Worm (Caenorhabditis elegans) whole organism, L2 larva: ENCODE measurements around the gene atic-1.
A peak's percentile ranks its signal among the peaks of the same experiment; 100 is the strongest.
"Not testable (repeated sequence)": the region's sequence is repeated elsewhere in the genome, so short reads cannot be mapped to it uniquely, and the experiment has no call there.

Source experiments
- C34F6.9 ChIP-seq: fragments of 150-350 bp; optimal IDR thresholded peaks from 2 replicates; lab custom pipeline; 2014; ENCODE audit warnings: missing biosample characterization, missing genetic modification characterization
- F13H6.1 ChIP-seq: sonication (generic microtip); optimal IDR thresholded peaks from 2 replicates; lab custom pipeline; 2016; ENCODE audit warnings: missing genetic modification characterization, missing compliant biosample characterization
- R02D3.7 ChIP-seq: fragments of 150-350 bp; optimal IDR thresholded peaks from 2 replicates; lab custom pipeline; 2014; ENCODE audit warnings: missing biosample characterization, missing genetic modification characterization
- Y55F3AM.14 ChIP-seq: fragments of 200-800 bp; sonication (Bioruptor generic); optimal IDR thresholded peaks from 2 replicates; lab custom pipeline; 2018; ENCODE audit warnings: mild to moderate bottlenecking, missing genetic modification characterization, missing compliant biosample characterization
- alr-1 ChIP-seq: fragments of 150-350 bp; optimal IDR thresholded peaks from 2 replicates; lab custom pipeline; 2014; ENCODE audit warnings: missing biosample characterization, missing genetic modification characterization
- aly-2 ChIP-seq: fragments of 150-350 bp; optimal IDR thresholded peaks from 2 replicates; lab custom pipeline; 2014; ENCODE audit warnings: missing biosample characterization, missing genetic modification characterization
- ama-1 ChIP-seq: fragments of 150-350 bp; optimal IDR thresholded peaks from 2 replicates; lab custom pipeline; 2018; ENCODE audit warnings: inconsistent platforms
- blmp-1 ChIP-seq: sonication (generic microtip); optimal IDR thresholded peaks from 2 replicates; lab custom pipeline; 2017; ENCODE audit warnings: missing genetic modification characterization, mild to moderate bottlenecking, missing compliant biosample characterization, antibody characterized with exemption, moderate library complexity; ENCODE audit not compliant: insufficient read depth
- ceh-16 ChIP-seq: fragments of 150-350 bp; optimal IDR thresholded peaks from 2 replicates; lab custom pipeline; 2014; ENCODE audit warnings: missing biosample characterization, missing genetic modification characterization
- ceh-82 ChIP-seq: fragments of 150-350 bp; optimal IDR thresholded peaks from 2 replicates; lab custom pipeline; 2014; ENCODE audit warnings: missing biosample characterization, missing genetic modification characterization
- crh-2 ChIP-seq: sonication (generic microtip); optimal IDR thresholded peaks from 2 replicates; lab custom pipeline; 2017; ENCODE audit warnings: missing biosample characterization, missing genetic modification characterization
- dmd-4 ChIP-seq: sonication (generic microtip); optimal IDR thresholded peaks from 2 replicates; lab custom pipeline; 2017; ENCODE audit warnings: missing biosample characterization, missing genetic modification characterization
- egl-27 ChIP-seq: sonication (generic microtip); optimal IDR thresholded peaks from 3 replicates; lab custom pipeline; 2017; ENCODE audit warnings: missing biosample characterization, missing genetic modification reagents, missing genetic modification characterization
- gmeb-1 ChIP-seq: fragments of 150-350 bp; optimal IDR thresholded peaks from 2 replicates; lab custom pipeline; 2014; ENCODE audit warnings: missing biosample characterization, missing genetic modification characterization
- lin-11 ChIP-seq: fragments of 150-350 bp; sonication (generic microtip); optimal IDR thresholded peaks from 2 replicates; lab custom pipeline; 2014; ENCODE audit warnings: missing biosample characterization, missing genetic modification characterization, inconsistent platforms, mixed read lengths
- lin-13 ChIP-seq: fragments of 150-350 bp; optimal IDR thresholded peaks from 2 replicates; lab custom pipeline; 2014; ENCODE audit warnings: missing biosample characterization, missing genetic modification reagents, missing genetic modification characterization
- lin-39 ChIP-seq: fragments of 150-350 bp; optimal IDR thresholded peaks from 2 replicates; lab custom pipeline; 2014; ENCODE audit warnings: missing biosample characterization, missing genetic modification reagents, missing genetic modification characterization
- lsy-2 ChIP-seq, 2 experiments: fragments of 150-350 bp in 1 of 2; sonication (generic microtip) in 1 of 2; optimal IDR thresholded peaks; 2 replicates each; lab custom pipeline; 2014 to 2017; ENCODE audit warnings: missing biosample characterization in 2 of 2, missing genetic modification characterization in 2 of 2
- mab-5 ChIP-seq: fragments of 150-350 bp; optimal IDR thresholded peaks from 2 replicates; lab custom pipeline; 2014; ENCODE audit warnings: missing biosample characterization, missing genetic modification characterization
- mbf-1 ChIP-seq: sonication (generic microtip); optimal IDR thresholded peaks from 2 replicates; lab custom pipeline; 2017; ENCODE audit warnings: missing biosample characterization, missing genetic modification characterization
- mdl-1 ChIP-seq, 2 experiments: fragments of 150-350 bp in 1 of 2; sonication (generic microtip) in 1 of 2; optimal IDR thresholded peaks; 2 replicates each; lab custom pipeline; 2017; ENCODE audit warnings: missing biosample characterization in 2 of 2, missing genetic modification characterization in 2 of 2
- nhr-10 ChIP-seq: sonication (generic microtip); optimal IDR thresholded peaks from 2 replicates; lab custom pipeline; 2017; ENCODE audit warnings: missing biosample characterization, missing genetic modification characterization
- nhr-11 ChIP-seq: fragments of 150-350 bp; optimal IDR thresholded peaks from 2 replicates; lab custom pipeline; 2014; ENCODE audit warnings: missing biosample characterization, missing genetic modification characterization
- nhr-129 ChIP-seq: fragments of 150-350 bp; optimal IDR thresholded peaks from 2 replicates; lab custom pipeline; 2014; ENCODE audit warnings: missing biosample characterization, missing genetic modification characterization
- nhr-237 ChIP-seq: fragments of 150-350 bp; optimal IDR thresholded peaks from 2 replicates; lab custom pipeline; 2014; ENCODE audit warnings: missing biosample characterization, missing genetic modification characterization
- nhr-25 ChIP-seq: fragments of 150-350 bp; sonication (generic microtip); optimal IDR thresholded peaks from 3 replicates; lab custom pipeline; 2014; ENCODE audit warnings: missing biosample characterization, missing genetic modification characterization
- peb-1 ChIP-seq: fragments of 150-350 bp; optimal IDR thresholded peaks from 2 replicates; lab custom pipeline; 2014; ENCODE audit warnings: missing biosample characterization, missing genetic modification characterization
- sem-4 ChIP-seq: fragments of 150-350 bp; optimal IDR thresholded peaks from 2 replicates; lab custom pipeline; 2014; ENCODE audit warnings: missing biosample characterization, missing genetic modification reagents, missing genetic modification characterization
- skn-1 ChIP-seq: sonication (generic microtip); optimal IDR thresholded peaks from 2 replicates; lab custom pipeline; 2017; ENCODE audit warnings: missing biosample characterization, missing genetic modification characterization
- sma-3 ChIP-seq: sonication (generic microtip); optimal IDR thresholded peaks from 2 replicates; lab custom pipeline; 2016; ENCODE audit warnings: missing genetic modification reagents, missing genetic modification characterization, missing compliant biosample characterization
- sma-9 ChIP-seq, 2 experiments: fragments of 150-350 bp in 1 of 2; sonication (generic microtip) in 1 of 2; optimal IDR thresholded peaks; 2 replicates each; lab custom pipeline; 2014 to 2016; ENCODE audit warnings: missing genetic modification characterization in 2 of 2, mild to moderate bottlenecking in 1 of 2, missing biosample characterization in 1 of 2, missing compliant biosample characterization in 1 of 2, missing genetic modification reagents in 1 of 2, moderate library complexity in 1 of 2
- snpc-4 ChIP-seq: fragments of 150-350 bp; optimal IDR thresholded peaks from 2 replicates; lab custom pipeline; 2014; ENCODE audit warnings: missing biosample characterization, missing genetic modification characterization
- unc-39 ChIP-seq: fragments of 150-350 bp; optimal IDR thresholded peaks from 2 replicates; lab custom pipeline; 2014; ENCODE audit warnings: missing biosample characterization, missing genetic modification characterization
- unc-55 ChIP-seq: fragments of 150-350 bp; sonication (generic microtip); optimal IDR thresholded peaks from 3 replicates; lab custom pipeline; 2014; ENCODE audit warnings: missing biosample characterization, missing genetic modification reagents, missing genetic modification characterization
- unc-62 ChIP-seq: fragments of 150-350 bp; optimal IDR thresholded peaks from 2 replicates; lab custom pipeline; 2014; ENCODE audit warnings: missing biosample characterization, missing genetic modification reagents, missing genetic modification characterization
- zag-1 ChIP-seq: fragments of 150-350 bp; optimal IDR thresholded peaks from 2 replicates; lab custom pipeline; 2014; ENCODE audit warnings: missing biosample characterization, missing genetic modification characterization
- ztf-11 ChIP-seq: sonication (generic microtip); optimal IDR thresholded peaks from 2 replicates; lab custom pipeline; 2017; ENCODE audit warnings: missing biosample characterization, missing genetic modification characterization
- ztf-4 ChIP-seq: fragments of 150-350 bp; optimal IDR thresholded peaks from 2 replicates; lab custom pipeline; 2014; ENCODE audit warnings: missing biosample characterization, missing genetic modification characterization

Gene atic-1

DNA sequence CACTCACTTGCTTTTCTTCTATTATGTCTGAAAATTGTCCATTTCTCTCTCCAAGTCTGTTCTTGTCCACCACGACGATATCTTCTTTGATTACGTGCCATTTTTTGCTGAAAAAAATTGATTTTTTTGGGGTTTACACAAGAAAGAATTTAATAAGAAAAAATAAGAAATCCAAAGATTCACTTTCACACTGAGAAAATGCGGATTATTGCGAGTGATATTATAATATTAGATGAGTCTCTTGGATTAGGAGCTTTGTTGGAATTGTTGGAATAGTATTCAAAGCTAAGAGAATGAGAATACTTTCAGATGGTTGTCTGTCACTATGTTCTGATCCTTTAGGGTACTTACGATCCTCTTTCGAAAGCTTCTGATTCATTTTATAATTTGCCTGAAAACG is 57.0 kb downstream of the atic-1 start, which contains the start of gene F20D12.7:
F20D12.7 (minus strand) TSS at position 101 of the 400 bp plus-strand sequence.
- no peak for TF ChIP-seq nhr-25

DNA sequence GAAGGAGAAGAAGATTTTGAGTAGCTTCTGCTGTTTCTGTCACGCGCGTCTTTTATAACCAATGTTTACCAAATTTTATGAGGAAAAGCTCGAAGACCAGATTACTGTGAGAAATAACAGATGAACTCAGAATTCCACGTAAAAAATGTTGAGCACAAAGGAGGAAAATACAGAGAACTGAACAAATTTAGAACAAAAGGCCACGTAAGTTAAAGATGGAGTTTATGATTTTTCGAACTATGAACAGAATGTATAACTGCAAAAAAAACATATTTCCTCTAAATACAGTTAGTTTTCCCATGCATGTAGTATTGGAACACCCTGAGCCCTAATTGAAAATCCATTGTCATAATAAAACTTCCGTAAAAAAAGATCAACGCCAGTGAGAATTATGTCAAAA is 59.1 kb downstream of the atic-1 start, which contains the start of gene exc-9:
exc-9 (minus strand) TSS at position 101 of the 400 bp plus-strand sequence.
- no peak for TF ChIP-seq ceh-82 (tag; lab: Kevin White, UChicago)
- no peak for TF ChIP-seq alr-1 (tag; lab: Kevin White, UChicago)
- no peak for TF ChIP-seq unc-39 (tag; lab: Kevin White, UChicago)
- TF ChIP-seq sem-4 (tag; lab: Kevin White, UChicago), result no peak
- no peak for TF ChIP-seq mbf-1
- TF ChIP-seq lin-39 (tag; lab: Kevin White, UChicago), result no peak
- TF ChIP-seq peb-1 (tag; lab: Kevin White, UChicago), result no peak
- TF ChIP-seq F13H6.1, result no peak
- no peak for TF ChIP-seq nhr-11 (tag; lab: Kevin White, UChicago)
- no peak for TF ChIP-seq lin-13 (GFP tag; lab: Kevin White, UChicago)
- TF ChIP-seq nhr-10, result no peak
- no peak for TF ChIP-seq ztf-4
- no peak for TF ChIP-seq ztf-11
- no peak for TF ChIP-seq mab-5 (tag; lab: Kevin White, UChicago)
- TF ChIP-seq sma-3 (GFP tag; lab: Kevin White, UChicago), result no peak
- TF ChIP-seq skn-1, result no peak
- TF ChIP-seq gmeb-1 (tag; lab: Kevin White, UChicago), result no peak
- no peak for TF ChIP-seq ceh-16 (tag; lab: Kevin White, UChicago)
- no peak for TF ChIP-seq mdl-1 (tag; optimal IDR thresholded peaks at IDR 0.05; lab: Kevin White, UChicago)
- TF ChIP-seq, all 48 proteins: peak for 0

DNA sequence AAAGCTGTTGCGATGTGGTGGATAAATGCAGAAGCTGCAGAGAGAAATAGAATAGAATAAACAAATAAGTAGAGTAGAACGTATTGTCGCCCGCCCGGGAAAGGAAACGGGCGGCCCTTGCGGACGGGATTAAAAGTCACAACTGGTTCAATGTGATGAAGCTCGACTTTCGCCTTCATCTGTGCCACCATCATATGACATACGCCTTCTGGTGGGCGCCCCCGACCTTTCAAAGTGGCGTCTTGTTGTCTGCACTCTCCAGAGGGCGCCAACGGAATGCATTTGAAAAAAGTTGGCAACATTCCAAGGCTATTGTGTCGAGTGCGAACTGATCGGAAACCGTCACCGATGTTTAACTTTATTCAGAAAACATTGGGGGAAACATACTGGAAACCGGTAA is 61.4 kb downstream of the atic-1 start:
- TF ChIP-seq nhr-129 (tag; lab: Kevin White, UChicago), result peak; percentile 29
- no peak for TF ChIP-seq alr-1 (tag; lab: Kevin White, UChicago)
- peak; percentile 27 for TF ChIP-seq blmp-1 (tag; lab: Kevin White, UChicago)
- TF ChIP-seq egl-27, result no peak
- no peak for TF ChIP-seq snpc-4 (tag; lab: Kevin White, UChicago)
- no peak for TF ChIP-seq aly-2 (tag; lab: Kevin White, UChicago)
- TF ChIP-seq nhr-25, result peak; percentile 54
- TF ChIP-seq, all 48 proteins: peak for 3

DNA sequence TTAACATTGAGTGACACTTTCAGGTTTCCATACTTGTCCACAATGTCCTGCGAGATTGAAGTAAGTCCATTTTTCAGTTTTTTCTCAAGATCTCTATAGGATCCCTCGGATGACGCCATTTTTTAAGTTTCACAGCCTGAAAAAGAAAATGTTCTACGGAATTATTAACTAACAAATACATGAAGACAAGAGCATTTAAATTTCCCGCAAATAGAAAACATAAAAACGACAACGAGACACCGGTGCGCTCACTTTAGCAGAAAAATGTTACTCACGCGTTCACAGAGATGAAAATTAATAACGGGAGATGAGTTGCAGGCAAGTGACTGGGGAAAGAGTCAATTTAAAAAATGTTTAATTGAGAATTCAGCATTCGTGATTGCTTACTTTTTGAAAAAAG is 64.6 kb downstream of the atic-1 start, which contains the start of gene czw-1:
czw-1 (minus strand) TSS at position 369 of the 400 bp plus-strand sequence.
- no peak for TF ChIP-seq ama-1
- no peak for TF ChIP-seq R02D3.7
- no peak for TF ChIP-seq nhr-237 (tag; lab: Kevin White, UChicago)
- no peak for TF ChIP-seq nhr-25
- TF ChIP-seq crh-2, result no peak
- TF ChIP-seq lin-11 (tag; lab: Kevin White, UChicago), result no peak
- no peak for TF ChIP-seq Y55F3AM.14 (GFP tag; lab: Kevin White, UChicago)
- TF ChIP-seq ztf-4, result no peak
- TF ChIP-seq blmp-1 (tag; lab: Kevin White, UChicago), result no peak
- no peak for TF ChIP-seq ceh-82 (tag; lab: Kevin White, UChicago)
- TF ChIP-seq mbf-1, result no peak
- no peak for TF ChIP-seq dmd-4
- TF ChIP-seq unc-62 (GFP tag; lab: Kevin White, UChicago), result no peak
- no peak for TF ChIP-seq sma-3 (GFP tag; lab: Kevin White, UChicago)
- TF ChIP-seq, all 48 proteins: peak for 0

DNA sequence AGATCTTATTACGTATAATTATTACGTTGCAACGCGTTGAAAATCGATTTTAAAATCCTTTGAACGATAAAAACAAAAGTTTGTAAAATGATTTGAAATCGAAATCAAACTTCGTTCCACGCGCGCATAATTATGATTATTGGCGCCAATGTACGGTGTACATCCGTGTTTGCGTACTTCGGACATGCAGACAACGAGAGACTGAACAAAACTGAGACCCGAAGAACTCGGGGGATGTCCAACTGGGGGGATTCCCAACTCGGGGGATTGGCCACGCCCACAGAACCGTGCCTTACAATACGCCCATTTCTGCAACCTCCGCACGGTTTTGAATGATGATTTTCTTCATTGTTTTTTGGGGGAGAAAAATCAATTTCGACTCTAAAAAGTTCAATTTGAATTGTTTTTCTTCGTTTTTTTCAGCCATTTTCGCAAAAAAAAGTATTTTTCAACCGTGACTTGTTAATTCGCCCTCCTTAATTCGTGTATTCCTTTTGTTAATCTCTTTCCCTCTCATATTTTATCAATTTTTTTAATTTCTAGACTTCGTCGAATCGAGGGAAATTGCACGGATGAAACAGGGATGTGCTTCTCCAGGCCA is 65.2 kb downstream of the atic-1 start, which contains the start of gene F20D12.12:
F20D12.12 (plus strand) TSS at position 542 of the 601 bp plus-strand sequence.
- TF ChIP-seq zag-1 (tag; lab: Kevin White, UChicago) (peak; percentile 49), F13H6.1 (peak; percentile 68), nhr-129 (tag; lab: Kevin White, UChicago) (peak; percentile 74), nhr-25 (peak; percentile 24), gmeb-1 (tag; lab: Kevin White, UChicago) (peak; percentile 32), crh-2 (peak; percentile 33), sma-3 (GFP tag; lab: Kevin White, UChicago) (peak; percentile 68), snpc-4 (tag; lab: Kevin White, UChicago) (peak; percentile 7), unc-55 (GFP tag; lab: Kevin White, UChicago) (peak; percentile 55), lin-13 (GFP tag; lab: Kevin White, UChicago) (peak; percentile 65), C34F6.9 (tag; lab: Kevin White, UChicago) (peak; percentile 72), sma-9 (GFP tag; optimal IDR thresholded peaks at IDR 0.05; lab: Kevin White, UChicago) (peak; percentile 75), lsy-2 (tag; optimal IDR thresholded peaks at IDR 0.05; lab: Kevin White, UChicago) (peak; percentile 82 to 96)
- not testable (repeated sequence) for TF ChIP-seq sma-9 (tag; optimal IDR thresholded peaks at IDR 0.05; lab: Kevin White, UChicago)
- TF ChIP-seq, all 48 proteins: peak for 13; not testable (repeated sequence) for 35
